Worm (Caenorhabditis elegans) whole organism, late embryonic: ENCODE data around the gene tra-2.

Experiments
- C08G9.2 ChIP-seq: sonication (generic microtip); optimal IDR thresholded peaks from 2 replicates; lab custom pipeline; 2016; ENCODE audit warnings: mild to moderate bottlenecking, missing genetic modification characterization, moderate library complexity, missing compliant biosample characterization
- C38D4.7 ChIP-seq: fragments of 200-800 bp; sonication (Bioruptor generic); optimal IDR thresholded peaks from 2 replicates; lab custom pipeline; 2018; ENCODE audit warnings: mild to moderate bottlenecking, missing genetic modification characterization, moderate library complexity, missing compliant biosample characterization
- K02D7.2 ChIP-seq: sonication (generic microtip); optimal IDR thresholded peaks from 2 replicates; lab custom pipeline; 2017; ENCODE audit warnings: mild to moderate bottlenecking, missing genetic modification characterization, missing compliant biosample characterization
- K09A11.1 ChIP-seq: sonication (generic microtip); optimal IDR thresholded peaks from 2 replicates; lab custom pipeline; 2017; ENCODE audit warnings: antibody characterized with exemption, mild to moderate bottlenecking, missing genetic modification characterization, missing compliant biosample characterization; ENCODE audit not compliant: insufficient read depth
- Y22D7AL.16 ChIP-seq: sonication (generic microtip); optimal IDR thresholded peaks from 2 replicates; lab custom pipeline; 2016; ENCODE audit warnings: missing genetic modification characterization, missing compliant biosample characterization
- ama-1 ChIP-seq: fragments of 150-350 bp; optimal IDR thresholded peaks from 2 replicates; lab custom pipeline; 2014
- ceh-19 ChIP-seq: fragments of 200-800 bp; sonication (Bioruptor generic); optimal IDR thresholded peaks from 2 replicates; lab custom pipeline; 2018; ENCODE audit warnings: mild to moderate bottlenecking, missing genetic modification characterization, missing compliant biosample characterization
- ceh-24 ChIP-seq: sonication (generic microtip); optimal IDR thresholded peaks from 2 replicates; lab custom pipeline; 2016; ENCODE audit warnings: mild to moderate bottlenecking, missing genetic modification characterization, missing compliant biosample characterization
- ceh-30 ChIP-seq: fragments of 150-350 bp; optimal IDR thresholded peaks from 2 replicates; lab custom pipeline; 2014; ENCODE audit warnings: missing biosample characterization, missing genetic modification characterization
- ceh-34 ChIP-seq: sonication (generic microtip); optimal IDR thresholded peaks from 2 replicates; lab custom pipeline; 2016; ENCODE audit warnings: mild to moderate bottlenecking, missing genetic modification characterization, missing compliant biosample characterization
- ceh-48 ChIP-seq: sonication (generic microtip); optimal IDR thresholded peaks from 2 replicates; lab custom pipeline; 2016; ENCODE audit warnings: missing genetic modification characterization, inconsistent platforms, missing compliant biosample characterization
- ceh-6 ChIP-seq: fragments of 200-800 bp; sonication (Bioruptor generic); optimal IDR thresholded peaks from 2 replicates; lab custom pipeline; 2018; ENCODE audit warnings: mild to moderate bottlenecking, missing genetic modification characterization, missing compliant biosample characterization
- che-1 ChIP-seq: sonication (generic microtip); optimal IDR thresholded peaks from 2 replicates; lab custom pipeline; 2016; ENCODE audit warnings: mild to moderate bottlenecking, missing genetic modification characterization, missing compliant biosample characterization
- dve-1 ChIP-seq: sonication (generic microtip); optimal IDR thresholded peaks from 2 replicates; lab custom pipeline; 2017; ENCODE audit warnings: antibody characterized with exemption, mild to moderate bottlenecking, missing genetic modification characterization, missing compliant biosample characterization
- ets-4 ChIP-seq: sonication (generic microtip); optimal IDR thresholded peaks from 2 replicates; lab custom pipeline; 2016; ENCODE audit warnings: missing genetic modification characterization, missing compliant biosample characterization
- fax-1 ChIP-seq: sonication (generic microtip); optimal IDR thresholded peaks from 2 replicates; lab custom pipeline; 2016; ENCODE audit warnings: missing genotype, missing genetic modification characterization, missing compliant biosample characterization
- fkh-10 ChIP-seq: fragments of 150-350 bp; optimal IDR thresholded peaks from 2 replicates; lab custom pipeline; 2014; ENCODE audit warnings: missing biosample characterization, missing genetic modification reagents, missing genetic modification characterization
- gmeb-2 ChIP-seq: sonication (generic microtip); optimal IDR thresholded peaks from 2 replicates; lab custom pipeline; 2016; ENCODE audit warnings: missing genetic modification characterization, inconsistent platforms, missing compliant biosample characterization
- hlh-30 ChIP-seq: sonication (generic microtip); optimal IDR thresholded peaks from 2 replicates; lab custom pipeline; 2017; ENCODE audit warnings: antibody characterized with exemption, missing genetic modification characterization, missing compliant biosample characterization; ENCODE audit not compliant: insufficient read depth
- madf-2 ChIP-seq: sonication (generic microtip); optimal IDR thresholded peaks from 2 replicates; lab custom pipeline; 2017; ENCODE audit warnings: missing genetic modification characterization, missing compliant biosample characterization
- mec-3 ChIP-seq: sonication (generic microtip); optimal IDR thresholded peaks from 2 replicates; lab custom pipeline; 2016; ENCODE audit warnings: borderline replicate concordance, missing genetic modification characterization, missing compliant biosample characterization
- nhr-11 ChIP-seq: fragments of 150-350 bp; optimal IDR thresholded peaks from 2 replicates; lab custom pipeline; 2014; ENCODE audit warnings: missing biosample characterization, missing genetic modification characterization
- nhr-232 ChIP-seq: sonication (generic microtip); optimal IDR thresholded peaks from 2 replicates; lab custom pipeline; 2016; ENCODE audit warnings: missing genetic modification characterization, missing compliant biosample characterization
- npax-4 ChIP-seq: sonication (generic microtip); optimal IDR thresholded peaks from 2 replicates; lab custom pipeline; 2016; ENCODE audit warnings: missing genetic modification characterization, missing compliant biosample characterization
- pax-1 ChIP-seq: fragments of 150-350 bp; optimal IDR thresholded peaks from 2 replicates; lab custom pipeline; 2014; ENCODE audit warnings: missing biosample characterization, missing genetic modification characterization
- pha-4 ChIP-seq: fragments of 150-350 bp; optimal IDR thresholded peaks from 2 replicates; lab custom pipeline; 2018; ENCODE audit warnings: missing biosample characterization, missing genetic modification reagents, missing genetic modification characterization
- pqm-1 ChIP-seq: sonication (generic microtip); optimal IDR thresholded peaks from 2 replicates; lab custom pipeline; 2016; ENCODE audit warnings: missing genetic modification characterization, missing compliant biosample characterization
- pros-1 ChIP-seq: fragments of 150-350 bp; optimal IDR thresholded peaks from 2 replicates; lab custom pipeline; 2014; ENCODE audit warnings: missing biosample characterization, missing genetic modification reagents, missing genetic modification characterization
- ref-2 ChIP-seq: sonication (generic microtip); optimal IDR thresholded peaks from 2 replicates; lab custom pipeline; 2016; ENCODE audit warnings: missing genetic modification characterization, missing compliant biosample characterization
- sdc-2 ChIP-seq: sonication (generic microtip); optimal IDR thresholded peaks from 2 replicates; lab custom pipeline; 2016; ENCODE audit warnings: missing genotype, missing genetic modification characterization, missing compliant biosample characterization
- sox-4 ChIP-seq: sonication (generic microtip); optimal IDR thresholded peaks from 2 replicates; lab custom pipeline; 2017; ENCODE audit warnings: mild to moderate bottlenecking, missing genetic modification characterization, inconsistent platforms, missing compliant biosample characterization
- tbx-2 ChIP-seq: sonication (generic microtip); optimal IDR thresholded peaks from 2 replicates; lab custom pipeline; 2016; ENCODE audit warnings: missing genetic modification characterization, missing compliant biosample characterization
- tbx-7 ChIP-seq: sonication (generic microtip); optimal IDR thresholded peaks from 2 replicates; lab custom pipeline; 2016; ENCODE audit warnings: missing genotype, missing genetic modification characterization, missing compliant biosample characterization
- ttx-3 ChIP-seq: sonication (generic microtip); optimal IDR thresholded peaks from 2 replicates; lab custom pipeline; 2016; ENCODE audit warnings: missing genetic modification reagents, missing genetic modification characterization, missing compliant biosample characterization
- unc-3 ChIP-seq, 2 experiments: fragments of 200-800 bp in 1 of 2; sonication (Bioruptor generic) in 1 of 2; sonication (generic microtip) in 1 of 2; conservative IDR thresholded peaks in 1 of 2; optimal IDR thresholded peaks in 1 of 2; 2 replicates each; pipeline versions ENCODE4 v1.3.6 to Lab custom; 2016 to 2022; ENCODE audit warnings: missing compliant biosample characterization in 2 of 2, missing genetic modification characterization in 2 of 2, missing genetic modification reagents in 1 of 2
- unc-42 ChIP-seq: sonication (generic microtip); optimal IDR thresholded peaks from 2 replicates; lab custom pipeline; 2016; ENCODE audit warnings: missing genotype, missing genetic modification characterization, missing compliant biosample characterization
- unc-55 ChIP-seq: sonication (generic microtip); optimal IDR thresholded peaks from 2 replicates; lab custom pipeline; 2017; ENCODE audit warnings: missing biosample characterization, missing genetic modification reagents, missing genetic modification characterization

The tra-2 gene

ce11 chrII:6973501-6973900 lies 8.0 kb upstream of the tra-2 start, which contains the start of gene sod-1:
TSS of gene sod-1 (minus strand) at chrII:6973887.
- TF ChIP-seq pros-1 (tag; lab: Kevin White, UChicago) = no peak
- no peak for TF ChIP-seq sox-4
- TF ChIP-seq unc-42 (tag; lab: Kevin White, UChicago) = no peak
- TF ChIP-seq pha-4 (tag; lab: Kevin White, UChicago) = no peak
- no peak for TF ChIP-seq tbx-7 (tag; lab: Kevin White, UChicago)
- TF ChIP-seq ama-1 (lab: Kevin White, UChicago) = no peak
- no peak for TF ChIP-seq ceh-48 (tag; lab: Kevin White, UChicago)
- no peak for TF ChIP-seq ref-2
- TF ChIP-seq fax-1 (tag; lab: Kevin White, UChicago) = no peak
- no peak for TF ChIP-seq unc-3 (GFP tag; conservative IDR thresholded peaks at IDR 0.05; lab: Robert Waterston, UW)
- TF ChIP-seq unc-3 (tag; optimal IDR thresholded peaks at IDR 0.05; lab: Kevin White, UChicago) = no peak
- no peak for TF ChIP-seq gmeb-2
- no peak for TF ChIP-seq nhr-11 (tag; lab: Kevin White, UChicago)
- TF ChIP-seq ttx-3 (tag; lab: Kevin White, UChicago) = no peak
- no peak for TF ChIP-seq nhr-232 (tag; lab: Kevin White, UChicago)
- TF ChIP-seq Y22D7AL.16 (tag; lab: Kevin White, UChicago) = no peak
- no peak for TF ChIP-seq che-1 (tag; lab: Kevin White, UChicago)
- no peak for TF ChIP-seq ceh-19 (GFP tag; lab: Kevin White, UChicago)
- no peak for TF ChIP-seq C38D4.7

ce11 chrII:6972185-6972737 lies 6.8 kb upstream of the tra-2 start, which contains the start of gene art-1:
TSS of gene art-1 (minus strand) at chrII:6972235.
- no peak for TF ChIP-seq pqm-1 (tag; lab: Kevin White, UChicago)
- no peak for TF ChIP-seq pros-1 (tag; lab: Kevin White, UChicago)
- TF ChIP-seq C08G9.2 = no peak
- no peak for TF ChIP-seq hlh-30 (tag; lab: Kevin White, UChicago)
- TF ChIP-seq K02D7.2 (tag; lab: Kevin White, UChicago) = no peak
- TF ChIP-seq unc-55 = no peak
- no peak for TF ChIP-seq madf-2 (tag; lab: Kevin White, UChicago)
- TF ChIP-seq mec-3 (tag; lab: Kevin White, UChicago) = no peak
- TF ChIP-seq ceh-24 (tag; lab: Kevin White, UChicago) = no peak
- no peak for TF ChIP-seq ceh-6 (GFP tag; lab: Kevin White, UChicago)
- TF ChIP-seq pha-4 (tag; lab: Kevin White, UChicago) = no peak
- no peak for TF ChIP-seq nhr-232 (tag; lab: Kevin White, UChicago)
- TF ChIP-seq ceh-30 (tag; lab: Kevin White, UChicago) = no peak
- no peak for TF ChIP-seq npax-4 (tag; lab: Kevin White, UChicago)
- TF ChIP-seq sdc-2 (tag; lab: Kevin White, UChicago) = no peak
- TF ChIP-seq unc-3 (GFP tag; conservative IDR thresholded peaks at IDR 0.05; lab: Robert Waterston, UW) = no peak
- TF ChIP-seq unc-3 (tag; optimal IDR thresholded peaks at IDR 0.05; lab: Kevin White, UChicago) = no peak
- TF ChIP-seq fkh-10 (GFP tag; lab: Kevin White, UChicago) = no peak
- no peak for TF ChIP-seq K09A11.1 (tag; lab: Kevin White, UChicago)
- TF ChIP-seq ceh-19 (GFP tag; lab: Kevin White, UChicago) = no peak

- TF ChIP-seq ceh-6 (GFP tag; lab: Kevin White, UChicago) (no peak), dve-1 (tag; lab: Kevin White, UChicago) (no peak), npax-4 (tag; lab: Kevin White, UChicago) (no peak), tbx-2 (tag; lab: Kevin White, UChicago) (no peak), pax-1 (tag; lab: Kevin White, UChicago) (no peak), nhr-11 (tag; lab: Kevin White, UChicago) (no peak), hlh-30 (tag; lab: Kevin White, UChicago) (no peak), tbx-7 (tag; lab: Kevin White, UChicago) (no peak), ceh-48 (tag; lab: Kevin White, UChicago) (no peak), ref-2 (no peak), ets-4 (tag; lab: Kevin White, UChicago) (no peak), ceh-34 (tag; lab: Kevin White, UChicago) (no peak)
- TF ChIP-seq, all 69 proteins: peak for 0
Measured at ce11 chrII:6970515-6970914, 5.0 kb upstream of the tra-2 start, which contains the start of gene C15F1.5. TSS of gene C15F1.5 (minus strand) at chrII:6970615.
